Worm (Caenorhabditis elegans): ENCODE data around the gene Y39B6A.30.

The Y39B6A.30 gene

DNA sequence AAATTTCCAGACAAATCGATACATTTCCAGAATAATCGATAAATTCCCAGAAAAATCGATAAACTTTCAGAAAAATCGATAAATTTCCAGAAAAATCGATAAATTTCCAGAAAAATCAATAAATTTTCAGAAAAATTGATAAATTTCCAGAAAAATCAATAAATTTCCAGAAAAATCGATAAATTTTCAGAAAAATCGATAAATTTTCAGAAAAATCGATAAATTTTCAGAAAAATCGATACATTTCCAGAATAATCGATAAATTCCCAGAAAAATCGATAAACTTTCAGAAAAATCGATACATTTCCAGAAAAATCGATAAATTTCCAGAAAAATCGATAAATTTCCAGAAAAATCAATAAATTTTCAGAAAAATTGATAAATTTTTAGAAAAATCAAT is 12.4 kb downstream of the Y39B6A.30 start:
- TF ChIP-seq ceh-28 (tag; optimal IDR thresholded peaks at IDR 0.05): peak; percentile 55

DNA sequence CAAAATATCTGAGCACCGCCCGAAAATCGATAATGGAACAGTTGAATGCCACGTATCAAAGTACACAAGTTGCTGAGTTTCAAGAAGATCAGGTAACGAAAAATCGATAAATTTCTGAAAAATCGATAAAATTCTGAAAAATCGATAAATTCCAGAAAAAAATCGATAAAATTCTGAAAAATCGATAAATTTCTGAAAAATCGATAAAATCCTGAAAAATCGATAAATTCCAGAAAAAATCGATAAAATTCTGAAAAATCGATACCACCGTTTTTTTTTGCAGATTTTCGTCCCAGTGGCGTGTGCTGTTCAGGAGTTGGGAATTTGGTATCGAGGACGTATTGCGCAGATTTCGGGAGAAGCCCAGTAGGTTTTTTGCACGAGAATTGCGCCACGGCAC is 13.0 kb downstream of the Y39B6A.30 start:
- peak; percentile 97 for TF ChIP-seq ceh-28 (tag; optimal IDR thresholded peaks at IDR 0.05)
- TF ChIP-seq nhr-43 (tag; optimal IDR thresholded peaks at IDR 0.05; ENCODE audit: poor library complexity, severe bottlenecking): no peak
- TF ChIP-seq nfya-1 (tag; optimal IDR thresholded peaks at IDR 0.05; ENCODE audit: insufficient read depth): no peak

DNA sequence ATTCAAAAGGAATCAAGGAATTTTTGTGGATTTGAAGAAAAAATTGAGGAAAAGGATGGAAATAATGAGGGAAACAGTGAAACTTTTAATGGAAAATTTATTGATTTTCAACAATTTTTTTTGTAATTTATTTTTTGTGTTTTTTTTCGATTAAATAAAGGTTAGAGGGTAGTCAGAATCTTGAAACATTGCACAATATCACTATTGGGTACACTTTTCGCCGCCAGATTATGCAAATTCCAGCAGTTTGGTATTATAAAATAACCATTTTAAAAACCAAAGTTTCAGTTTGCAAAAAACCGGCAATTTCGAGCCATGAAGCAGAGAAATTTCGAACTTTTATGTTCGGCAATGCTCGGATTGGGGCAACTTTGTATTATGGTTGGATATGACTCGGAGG is 17.1 kb downstream of the Y39B6A.30 start, which contains the start of gene Y39B6A.27:
TSS of gene Y39B6A.27 (plus strand) at position 301 of the 400 bp plus-strand sequence.
- no peak for TF ChIP-seq egl-27 (tag; optimal IDR thresholded peaks at IDR 0.05)
- no peak for TF ChIP-seq ceh-28 (tag; optimal IDR thresholded peaks at IDR 0.05)
- no peak for TF ChIP-seq sea-2 (GFP tag; optimal IDR thresholded peaks at IDR 0.05)
- TF ChIP-seq pha-4 (tag; optimal IDR thresholded peaks at IDR 0.05): no peak
- no peak for TF ChIP-seq unc-39 (tag; optimal IDR thresholded peaks at IDR 0.05)
- no peak for TF ChIP-seq pqm-1 (tag; optimal IDR thresholded peaks at IDR 0.05)

DNA sequence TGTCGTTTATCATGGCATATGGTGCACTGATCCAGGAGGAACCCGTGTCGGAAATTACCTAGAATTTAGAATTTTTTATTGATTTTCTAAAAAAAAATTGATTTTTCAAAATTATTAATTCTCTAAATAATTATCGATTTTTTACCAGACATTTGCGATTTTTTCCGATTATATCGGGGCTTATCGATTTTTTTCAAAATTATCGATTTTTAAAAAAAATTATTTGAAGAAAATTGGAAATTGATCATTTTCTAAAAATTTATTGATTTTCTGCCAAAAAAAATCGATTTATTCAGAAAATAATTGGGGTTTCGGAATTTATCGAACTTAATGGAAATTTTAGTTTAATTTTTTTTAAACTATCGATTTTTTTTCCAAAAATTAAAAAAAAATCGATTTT is 21.7 kb downstream of the Y39B6A.30 start:
- peak; percentile 92 for TF ChIP-seq ceh-28 (tag; optimal IDR thresholded peaks at IDR 0.05)
- no peak for TF ChIP-seq aly-2 (tag; optimal IDR thresholded peaks at IDR 0.05)

DNA sequence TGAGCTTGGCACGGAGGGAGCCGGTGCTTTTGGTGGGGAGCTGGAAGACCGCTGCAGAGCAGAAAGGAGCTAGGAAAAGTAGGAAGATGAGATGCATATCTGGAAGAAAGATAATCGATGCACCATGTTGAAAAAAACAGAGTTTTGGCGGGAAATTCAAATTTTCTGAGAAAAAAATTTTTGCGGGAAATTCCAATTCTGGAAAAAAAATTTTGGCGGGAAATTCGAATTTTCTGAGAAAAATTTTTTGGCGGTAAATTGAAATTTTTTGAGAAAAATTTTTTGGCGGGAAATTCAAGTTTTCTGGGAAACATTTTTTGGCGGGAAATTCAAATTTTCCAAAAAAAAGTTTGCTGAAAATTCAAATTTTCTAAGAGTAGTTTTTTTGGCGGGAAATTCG is 22.8 kb downstream of the Y39B6A.30 start, which contains the start of gene asp-17:
TSS of gene asp-17 (minus strand) at position 101 of the 400 bp plus-strand sequence.
- no peak for TF ChIP-seq elt-2 (tag; optimal IDR thresholded peaks at IDR 0.05)
- TF ChIP-seq mml-1 (tag; optimal IDR thresholded peaks at IDR 0.05): no peak
- no peak for TF ChIP-seq lin-39 (tag; optimal IDR thresholded peaks at IDR 0.05)
- no peak for TF ChIP-seq nhr-43 (tag; optimal IDR thresholded peaks at IDR 0.05; ENCODE audit: poor library complexity, severe bottlenecking)
- no peak for TF ChIP-seq nhr-12 (tag; optimal IDR thresholded peaks at IDR 0.05)
- TF ChIP-seq aly-2 (tag; optimal IDR thresholded peaks at IDR 0.05): no peak
- TF ChIP-seq nhr-76 (tag; optimal IDR thresholded peaks at IDR 0.05): no peak
- no peak for TF ChIP-seq fkh-10 (GFP tag; optimal IDR thresholded peaks at IDR 0.05)
- no peak for TF ChIP-seq daf-12 (tag; optimal IDR thresholded peaks at IDR 0.05)
- no peak for TF ChIP-seq elt-1 (tag; optimal IDR thresholded peaks at IDR 0.05)

DNA sequence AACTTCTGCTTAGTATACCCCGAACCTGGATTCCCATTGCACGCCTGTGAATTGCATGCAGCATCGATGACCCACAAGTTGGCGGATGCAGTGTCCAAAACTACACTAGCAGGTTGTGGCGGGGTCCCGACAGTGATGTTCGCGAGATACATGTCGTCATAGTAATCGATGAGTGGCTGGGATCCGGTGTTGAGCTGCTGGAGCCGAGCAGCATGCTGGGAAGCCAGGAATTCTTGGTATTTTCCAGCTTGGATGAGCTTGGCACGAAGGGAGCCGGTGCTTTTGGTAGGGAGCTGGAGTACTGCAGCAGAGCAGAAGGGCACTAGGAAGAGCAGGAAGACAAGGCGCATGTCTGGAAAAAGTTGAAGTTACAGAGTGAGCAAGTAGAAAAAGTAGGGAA is 27.9 kb downstream of the Y39B6A.30 start, which contains the start of gene asp-16:
TSS of gene asp-16 (minus strand) at position 350 of the 400 bp plus-strand sequence.
- TF ChIP-seq lin-39 (tag; optimal IDR thresholded peaks at IDR 0.05) (no peak), ceh-9 (tag; optimal IDR thresholded peaks at IDR 0.05) (no peak), ceh-82 (tag; optimal IDR thresholded peaks at IDR 0.05) (no peak)

DNA sequence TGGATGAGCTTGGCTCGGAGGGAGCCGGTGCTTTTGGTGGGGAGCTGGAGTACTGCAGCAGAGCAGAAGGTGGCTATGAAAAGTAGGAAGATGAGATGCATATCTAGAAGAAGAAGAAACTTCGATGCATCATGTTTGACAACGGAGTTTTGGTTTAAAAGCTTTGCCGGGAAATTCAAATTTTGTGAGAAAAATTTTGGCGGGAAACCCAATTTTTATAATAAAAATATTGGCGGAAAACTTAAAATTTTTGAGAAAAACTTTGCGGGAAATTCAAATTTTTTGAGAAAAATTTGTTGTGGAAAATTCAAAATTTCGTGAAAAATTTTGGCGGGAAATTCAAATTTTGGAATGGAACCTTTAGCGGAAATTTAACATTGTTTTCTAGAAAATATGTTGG is 30.4 kb downstream of the Y39B6A.30 start, which contains the start of gene asp-15:
TSS of gene asp-15 (minus strand) at position 101 of the 400 bp plus-strand sequence.
- no peak for TF ChIP-seq R02D3.7 (tag; optimal IDR thresholded peaks at IDR 0.05)
- no peak for TF ChIP-seq lin-15B (tag; optimal IDR thresholded peaks at IDR 0.05)

DNA sequence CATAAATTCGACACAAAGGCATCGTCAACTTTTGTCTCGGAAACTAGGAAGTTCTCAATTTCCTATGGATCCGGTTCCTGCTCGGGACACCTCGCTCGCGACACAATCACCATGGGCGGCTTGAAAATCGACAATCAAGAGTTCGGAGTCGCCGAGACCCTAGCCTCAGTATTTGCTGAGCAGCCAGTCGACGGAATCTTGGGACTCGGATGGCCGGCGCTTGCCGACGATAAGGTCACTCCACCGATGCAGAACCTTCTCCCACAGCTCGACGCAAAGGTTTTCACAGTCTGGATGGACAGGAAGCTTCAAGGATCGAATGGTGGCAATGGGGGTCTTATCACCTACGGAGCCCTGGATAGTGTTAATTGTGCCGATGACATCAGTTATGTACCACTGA is 33.1 kb downstream of the Y39B6A.30 start:
- no peak for TF ChIP-seq zag-1 (tag; optimal IDR thresholded peaks at IDR 0.05)
- no peak for TF ChIP-seq egl-27 (tag; optimal IDR thresholded peaks at IDR 0.05)
- TF ChIP-seq sea-2 (GFP tag; optimal IDR thresholded peaks at IDR 0.05): no peak
- no peak for TF ChIP-seq elt-2 (tag; optimal IDR thresholded peaks at IDR 0.05)
- TF ChIP-seq fkh-2 (tag; optimal IDR thresholded peaks at IDR 0.05): no peak
- TF ChIP-seq nhr-237 (tag; optimal IDR thresholded peaks at IDR 0.05): no peak
- no peak for TF ChIP-seq ceh-28 (tag; optimal IDR thresholded peaks at IDR 0.05)
